Fruit fly (Drosophila melanogaster): ENCODE data around the gene Mat89Ba.
A peak's percentile ranks its signal among the peaks of the same experiment; 100 is the strongest.

Gene Mat89Ba

DNA sequence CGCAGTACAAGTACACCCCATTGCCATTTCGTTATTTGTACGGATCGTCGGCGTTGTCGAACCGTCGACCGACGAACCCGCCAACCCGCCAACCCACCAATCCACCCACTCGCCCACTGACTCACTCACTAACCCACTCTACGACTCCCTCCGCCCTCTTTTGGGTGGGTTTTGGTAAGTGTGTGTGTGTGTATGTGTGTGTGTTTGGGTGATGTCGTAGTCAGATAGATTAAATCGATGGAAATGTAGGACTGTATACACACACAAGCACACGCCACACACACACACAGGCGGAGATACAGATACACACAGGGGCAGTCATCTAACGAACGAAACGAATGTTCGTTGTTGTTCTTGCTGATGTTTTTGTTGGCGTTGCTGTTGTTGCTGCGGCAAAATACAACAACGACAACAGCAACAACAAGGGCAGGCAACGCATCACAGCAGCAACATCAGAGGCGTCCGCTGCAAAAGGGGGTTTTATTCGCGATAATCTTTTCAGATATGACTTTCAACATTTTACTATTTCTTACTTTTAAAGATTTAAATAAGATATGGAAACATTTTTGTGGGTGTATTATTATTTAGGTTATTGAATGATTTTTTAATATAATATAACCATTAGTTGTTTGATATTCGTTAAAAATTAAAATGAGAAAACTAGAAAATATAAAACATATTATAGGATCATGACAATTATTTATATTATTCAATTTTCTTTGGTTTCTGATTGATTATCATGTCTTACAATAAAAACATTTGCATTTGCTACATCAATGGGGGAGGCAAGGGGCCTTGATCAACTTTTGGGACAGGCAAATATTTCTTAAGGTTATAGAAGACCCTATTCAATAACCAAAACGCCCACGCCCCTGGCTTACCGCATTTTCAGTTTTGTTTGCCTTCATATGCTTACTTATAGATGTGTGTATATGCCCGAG is 50.6 kb downstream of the Mat89Ba start:
- TF ChIP-seq CG17806 (tag; optimal IDR thresholded peaks at IDR 0.05), result peak; percentile 71
- peak; percentile 92 for TF ChIP-seq CG9948 (tag; optimal IDR thresholded peaks at IDR 0.05)
- TF ChIP-seq CG13204 (GFP tag; optimal IDR thresholded peaks at IDR 0.05), result peak; percentile 38
- peak; percentile 63 for TF ChIP-seq D1 (tag; optimal IDR thresholded peaks at IDR 0.05)
- no peak; the same call in 1 of the 2 replicates for TF ChIP-seq Ets98B (GFP tag; IDR thresholded peaks at IDR 0.05)
- TF ChIP-seq CG12605 (GFP tag; IDR thresholded peaks at IDR 0.05), result peak; percentile 44
- peak; percentile 91 for TF ChIP-seq CG8159 (tag; optimal IDR thresholded peaks at IDR 0.05)
- peak; percentile 76 for TF ChIP-seq CG4496 (GFP tag; IDR thresholded peaks at IDR 0.05)
- TF ChIP-seq Pif1B (GFP tag; optimal IDR thresholded peaks at IDR 0.05), result peak; percentile 42
- peak; percentile 91 for TF ChIP-seq Snoo (tag; optimal IDR thresholded peaks at IDR 0.05)
- TF ChIP-seq CG32121 (GFP tag; IDR thresholded peaks at IDR 0.05), result peak; percentile 71; the same call in 1 of the 2 replicates
- peak; percentile 67 for TF ChIP-seq Pif1A (GFP tag; optimal IDR thresholded peaks at IDR 0.05)
- peak; percentile 67 for TF ChIP-seq CG34367 (tag; optimal IDR thresholded peaks at IDR 0.05)
- TF ChIP-seq CG14655 (GFP tag; optimal IDR thresholded peaks at IDR 0.05), result peak; percentile 97
- peak; percentile 85 for TF ChIP-seq CG8301 (tag; optimal IDR thresholded peaks at IDR 0.05)
- no peak for TF ChIP-seq gl (tag; optimal IDR thresholded peaks at IDR 0.05)
- no peak; the same call in 2 of the 3 replicates for TF ChIP-seq fd96Ca (GFP tag; IDR thresholded peaks at IDR 0.05)
- TF ChIP-seq EcR (GFP tag; optimal IDR thresholded peaks at IDR 0.05), result peak; percentile 61
- TF ChIP-seq CG15710 (tag; optimal IDR thresholded peaks at IDR 0.05), result peak; percentile 89
- TF ChIP-seq CG10348 (GFP tag; IDR thresholded peaks at IDR 0.05), result peak; percentile 12; the same call in 1 of the 2 replicates
- TF ChIP-seq rn (GFP tag; IDR thresholded peaks at IDR 0.05), result peak; percentile 29

DNA sequence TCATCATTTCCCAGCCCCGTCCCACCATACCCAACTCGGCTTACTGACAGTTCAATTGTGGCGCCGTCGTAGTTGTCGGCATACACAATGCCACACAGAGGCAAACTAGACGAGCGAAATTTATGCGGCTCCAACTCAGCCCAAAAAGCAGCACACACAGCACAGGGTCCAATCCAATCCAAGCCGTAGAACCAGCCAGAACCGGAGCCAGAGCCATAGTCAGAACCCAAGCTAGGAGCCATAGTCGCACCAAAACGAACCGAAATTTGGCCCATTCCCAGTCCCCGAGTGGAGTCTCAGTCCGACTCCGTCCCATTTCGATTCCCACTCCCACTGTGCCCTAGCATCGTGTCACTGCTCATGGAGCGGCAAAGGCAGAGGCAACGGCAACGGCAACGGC is 51.4 kb downstream of the Mat89Ba start:
- TF ChIP-seq CG13204 (GFP tag; optimal IDR thresholded peaks at IDR 0.05) (peak; percentile 35), CG17806 (tag; optimal IDR thresholded peaks at IDR 0.05) (no peak)

DNA sequence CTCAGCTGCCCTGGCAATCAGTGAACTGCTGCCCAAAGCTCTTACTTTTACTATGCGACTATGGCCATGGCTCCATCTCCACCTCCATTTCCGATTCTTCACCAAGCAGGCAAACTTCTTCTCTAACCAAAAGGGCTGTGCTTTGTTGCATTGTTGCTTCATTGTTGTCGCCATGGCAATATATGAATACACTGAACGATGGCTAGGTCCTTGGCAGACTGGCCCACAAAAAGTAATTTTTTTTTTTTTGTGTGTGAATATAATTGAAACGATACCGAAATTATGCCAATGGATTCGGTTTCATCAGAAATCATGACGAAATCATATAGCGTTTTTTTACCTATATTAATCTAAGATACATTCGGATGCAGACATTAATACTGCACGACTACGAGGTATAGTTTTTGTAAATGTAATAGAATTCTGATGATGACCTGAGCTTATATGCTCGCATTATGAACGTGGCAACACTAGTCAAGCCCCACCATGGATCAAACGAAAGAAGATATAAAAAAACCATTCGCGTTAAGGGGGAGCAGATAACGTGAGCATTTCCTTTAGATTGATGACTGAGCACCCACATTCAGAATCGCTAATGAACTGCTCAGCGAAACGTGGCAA is 52.1 kb downstream of the Mat89Ba start:
- peak; percentile 24 for TF ChIP-seq CG14655 (GFP tag; optimal IDR thresholded peaks at IDR 0.05)
- no peak for TF ChIP-seq CG32121 (GFP tag; IDR thresholded peaks at IDR 0.05)

All from whole organism, pupa.